Fruit fly (Drosophila melanogaster): ENCODE results near the gene Acbp1.

The Acbp1 gene

dm6 chr2L:8204996-8205567, 42.8 kb upstream of the Acbp1 start, which contains the start of gene SLC5A11 (continued):
- TF ChIP-seq Sox102F (GFP tag; optimal IDR thresholded peaks at IDR 0.05): peak; percentile 88
- peak; percentile 94 for TF ChIP-seq CG13894 (tag; optimal IDR thresholded peaks at IDR 0.05)
- TF ChIP-seq zf30C (GFP tag; optimal IDR thresholded peaks at IDR 0.05): no peak
- TF ChIP-seq ATbp (GFP tag; optimal IDR thresholded peaks at IDR 0.05): peak; percentile 95
- no peak for TF ChIP-seq cad (GFP tag; optimal IDR thresholded peaks at IDR 0.05)
- TF ChIP-seq CG3847 (GFP tag; IDR thresholded peaks at IDR 0.05): peak; percentile 100
- peak; percentile 99 for TF ChIP-seq Abd-B (GFP tag; optimal IDR thresholded peaks at IDR 0.05)
- TF ChIP-seq z (GFP tag; IDR thresholded peaks at IDR 0.05): 0 out of 3 replicates have a peak, but pooled peaks have one; percentile 63
- TF ChIP-seq CG10321 (GFP tag; IDR thresholded peaks at IDR 0.05): peak; percentile 74
- TF ChIP-seq CG14441 (GFP tag; IDR thresholded peaks at IDR 0.05): peak; percentile 97
- peak; percentile 93 for TF ChIP-seq CG11504 (tag; optimal IDR thresholded peaks at IDR 0.05)
- TF ChIP-seq crol (GFP tag; IDR thresholded peaks at IDR 0.05): 0 out of 2 replicates have a peak, but pooled peaks have one; percentile 19
- TF ChIP-seq ash1 (GFP tag; optimal IDR thresholded peaks at IDR 0.05): peak; percentile 68
- TF ChIP-seq vvl (GFP tag; IDR thresholded peaks at IDR 0.05): peak; percentile 99
- TF ChIP-seq Sox100B (GFP tag; optimal IDR thresholded peaks at IDR 0.05): peak; percentile 99
- no peak for TF ChIP-seq prd (optimal IDR thresholded peaks at IDR 0.05)
- peak; percentile 97 for TF ChIP-seq prd (GFP tag; IDR thresholded peaks at IDR 0.05)
- TF ChIP-seq crc (GFP tag; optimal IDR thresholded peaks at IDR 0.05): peak; percentile 83
- TF ChIP-seq fd102C (GFP tag; optimal IDR thresholded peaks at IDR 0.05): no peak
- peak; percentile 16 for TF ChIP-seq pzg (GFP tag; optimal IDR thresholded peaks at IDR 0.05)
- TF ChIP-seq gt (GFP tag; IDR thresholded peaks at IDR 0.05): peak; percentile 83; the same call in 1 of the 2 replicates
- peak; percentile 88 for TF ChIP-seq B-H2 (GFP tag; optimal IDR thresholded peaks at IDR 0.05)
- peak; percentile 99 for TF ChIP-seq CG7372 (GFP tag; IDR thresholded peaks at IDR 0.05)
- peak; percentile 99 for TF ChIP-seq CG34376 (GFP tag; optimal IDR thresholded peaks at IDR 0.05)
- peak; percentile 81 for TF ChIP-seq salm (tag; optimal IDR thresholded peaks at IDR 0.05)
- TF ChIP-seq CG4282 (GFP tag; optimal IDR thresholded peaks at IDR 0.05): peak; percentile 81
- TF ChIP-seq gsb-n (tag; optimal IDR thresholded peaks at IDR 0.05): peak; percentile 78
- TF ChIP-seq CG10462 (GFP tag; optimal IDR thresholded peaks at IDR 0.05): peak; percentile 96
- TF ChIP-seq Sry-β (GFP tag; optimal IDR thresholded peaks at IDR 0.05): peak; percentile 44
- TF ChIP-seq toy (GFP tag; IDR thresholded peaks at IDR 0.05): peak; percentile 94
- no peak for TF ChIP-seq pan (optimal IDR thresholded peaks at IDR 0.05)
- peak in 1 of 2 experiments; percentile 98 for TF ChIP-seq pan (GFP tag; optimal IDR thresholded peaks at IDR 0.05 in 1 of 2, IDR thresholded peaks at IDR 0.05 in 1 of 2)
- TF ChIP-seq fd96Cb (tag; optimal IDR thresholded peaks at IDR 0.05): peak; percentile 99
- peak; percentile 97 for TF ChIP-seq CG12942 (GFP tag; optimal IDR thresholded peaks at IDR 0.05)
- peak; percentile 5 for TF ChIP-seq Dp (GFP tag; optimal IDR thresholded peaks at IDR 0.05)
- peak; percentile 84 for TF ChIP-seq CG10274 (GFP tag; optimal IDR thresholded peaks at IDR 0.05)
- TF ChIP-seq sc (optimal IDR thresholded peaks at IDR 0.05): no peak
- TF ChIP-seq sc (GFP tag; optimal IDR thresholded peaks at IDR 0.05): peak; percentile 88
- TF ChIP-seq CG15696 (tag; optimal IDR thresholded peaks at IDR 0.05): peak; percentile 70
- TF ChIP-seq dati (GFP tag; IDR thresholded peaks at IDR 0.05): peak; percentile 81
- peak; percentile 100 for TF ChIP-seq seq (GFP tag; IDR thresholded peaks at IDR 0.05)
- no peak; the same call in 1 of the 2 replicates for TF ChIP-seq bbx (GFP tag; IDR thresholded peaks at IDR 0.05; ENCODE audit: partially characterized antibody)
- TF ChIP-seq CG13123 (GFP tag; optimal IDR thresholded peaks at IDR 0.05): peak; percentile 87
- TF ChIP-seq NFAT (GFP tag; IDR thresholded peaks at IDR 0.05): peak; percentile 91
- TF ChIP-seq CG7745 (tag; optimal IDR thresholded peaks at IDR 0.05): no peak
- peak; percentile 2 for TF ChIP-seq dmrt11E (tag; optimal IDR thresholded peaks at IDR 0.05)
- peak; percentile 94 for TF ChIP-seq CG32767 (GFP tag; IDR thresholded peaks at IDR 0.05)
- TF ChIP-seq CG8281 (tag; optimal IDR thresholded peaks at IDR 0.05): peak; percentile 85
- TF ChIP-seq tap (tag; optimal IDR thresholded peaks at IDR 0.05): peak; percentile 95
- peak; percentile 94 for TF ChIP-seq CG8388 (GFP tag; optimal IDR thresholded peaks at IDR 0.05)
- TF ChIP-seq CG3065 (GFP tag; optimal IDR thresholded peaks at IDR 0.05): peak; percentile 94

Measured in whole organism, embryonic.